Fruit fly (Drosophila melanogaster): ENCODE measurements around the gene CG7131.

The CG7131 gene

dm6 chr3R:18283441-18283840, 5.1 kb downstream of the CG7131 start, which contains the start of the genes CG14312 and CG8064 (continued):
- peak; percentile 13; the same call in 1 of the 2 replicates for TF ChIP-seq CG42726 (GFP tag; IDR thresholded peaks at IDR 0.05; ENCODE audit: partially characterized antibody)
- TF ChIP-seq CG13424 (tag; optimal IDR thresholded peaks at IDR 0.05): no peak
- no peak for TF ChIP-seq Abd-B (GFP tag; optimal IDR thresholded peaks at IDR 0.05)
- TF ChIP-seq onecut (GFP tag; IDR thresholded peaks at IDR 0.05): peak; percentile 48
- no peak for TF ChIP-seq ab (GFP tag; optimal IDR thresholded peaks at IDR 0.05)
- TF ChIP-seq wdn (GFP tag; IDR thresholded peaks at IDR 0.05): no peak
- no peak for TF ChIP-seq CG4707 (GFP tag; optimal IDR thresholded peaks at IDR 0.05)
- no peak for TF ChIP-seq Hsf (GFP tag; optimal IDR thresholded peaks at IDR 0.05)
- TF ChIP-seq sim (GFP tag; IDR thresholded peaks at IDR 0.05): no peak
- TF ChIP-seq CG43689 (GFP tag; IDR thresholded peaks at IDR 0.05): no peak
- TF ChIP-seq B-H1 (GFP tag; IDR thresholded peaks at IDR 0.05): no peak
- TF ChIP-seq Atf6 (GFP tag; IDR thresholded peaks at IDR 0.05): no peak
- no peak for TF ChIP-seq emc (GFP tag; optimal IDR thresholded peaks at IDR 0.05)
- no peak for TF ChIP-seq sisA (GFP tag; IDR thresholded peaks at IDR 0.05)
- TF ChIP-seq ATbp (GFP tag; optimal IDR thresholded peaks at IDR 0.05): no peak
- no peak for TF ChIP-seq al (GFP tag; IDR thresholded peaks at IDR 0.05)
- no peak for TF ChIP-seq ro (GFP tag; IDR thresholded peaks at IDR 0.05)
- TF ChIP-seq ken (GFP tag; IDR thresholded peaks at IDR 0.05): no peak
- no peak for TF ChIP-seq CG12391 (tag; optimal IDR thresholded peaks at IDR 0.05)
- TF ChIP-seq CG1792 (GFP tag; optimal IDR thresholded peaks at IDR 0.05): no peak
- TF ChIP-seq seq (GFP tag; IDR thresholded peaks at IDR 0.05): peak; percentile 44; the same call in 1 of the 2 replicates
- no peak for TF ChIP-seq D19A (tag; optimal IDR thresholded peaks at IDR 0.05)
- TF ChIP-seq CG12236 (GFP tag; optimal IDR thresholded peaks at IDR 0.05): no peak
- TF ChIP-seq CG10321 (GFP tag; IDR thresholded peaks at IDR 0.05): no peak
- TF ChIP-seq odd (GFP tag; optimal IDR thresholded peaks at IDR 0.05): no peak
- no peak for TF ChIP-seq CG8944 (GFP tag; optimal IDR thresholded peaks at IDR 0.05)
- TF ChIP-seq Ets97D (GFP tag; optimal IDR thresholded peaks at IDR 0.05): peak; percentile 62
- TF ChIP-seq CG13296 (GFP tag; optimal IDR thresholded peaks at IDR 0.05): no peak
- TF ChIP-seq CG7839 (tag; optimal IDR thresholded peaks at IDR 0.05): no peak
- no peak for TF ChIP-seq CoRest (tag; optimal IDR thresholded peaks at IDR 0.05)
- TF ChIP-seq E2f2 (GFP tag; IDR thresholded peaks at IDR 0.05): peak; percentile 88
- no peak for TF ChIP-seq gem (tag; optimal IDR thresholded peaks at IDR 0.05)
- no peak for TF ChIP-seq dimm (GFP tag; IDR thresholded peaks at IDR 0.05)
- no peak for TF ChIP-seq CG15696 (tag; optimal IDR thresholded peaks at IDR 0.05)
- peak; percentile 41; the same call in 1 of the 2 replicates for TF ChIP-seq inv (GFP tag; IDR thresholded peaks at IDR 0.05; ENCODE audit: partially characterized antibody)
- no peak for TF ChIP-seq Adf1 (GFP tag; IDR thresholded peaks at IDR 0.05)
- TF ChIP-seq pnt (GFP tag; optimal IDR thresholded peaks at IDR 0.05): no peak
- TF ChIP-seq CG10565 (GFP tag; optimal IDR thresholded peaks at IDR 0.05): no peak
- TF ChIP-seq disco-r (GFP tag; optimal IDR thresholded peaks at IDR 0.05): no peak
- TF ChIP-seq insv (GFP tag; optimal IDR thresholded peaks at IDR 0.05): no peak
- TF ChIP-seq CG10267 (tag; optimal IDR thresholded peaks at IDR 0.05): peak; percentile 34
- TF ChIP-seq CG5180 (GFP tag; optimal IDR thresholded peaks at IDR 0.05): no peak
- TF ChIP-seq gsb-n (tag; optimal IDR thresholded peaks at IDR 0.05): no peak
- no peak for TF ChIP-seq jigr1 (GFP tag; IDR thresholded peaks at IDR 0.05)
- TF ChIP-seq salm (tag; optimal IDR thresholded peaks at IDR 0.05): no peak
- no peak for TF ChIP-seq CG30431 (GFP tag; optimal IDR thresholded peaks at IDR 0.05)
- TF ChIP-seq CG12942 (GFP tag; optimal IDR thresholded peaks at IDR 0.05): no peak
- TF ChIP-seq lab (GFP tag; optimal IDR thresholded peaks at IDR 0.05): no peak
- peak; percentile 48 for TF ChIP-seq Lhr (GFP tag; optimal IDR thresholded peaks at IDR 0.05)
- TF ChIP-seq fd3F (GFP tag; optimal IDR thresholded peaks at IDR 0.05): no peak
- TF ChIP-seq esg (GFP tag; conservative IDR thresholded peaks at IDR 0.05): no peak
- TF ChIP-seq CG9932 (GFP tag; IDR thresholded peaks at IDR 0.05): no peak

Data from whole organism, embryonic.